Fruit fly (Drosophila melanogaster): ENCODE measurements around the gene Pex1.

- TF ChIP-seq CG15710 (tag; optimal IDR thresholded peaks at IDR 0.05) (no peak), CG32121 (GFP tag; IDR thresholded peaks at IDR 0.05) (peak; percentile 29; the same call in 1 of the 2 replicates), CG8301 (tag; optimal IDR thresholded peaks at IDR 0.05) (peak; percentile 18), fd96Ca (GFP tag; IDR thresholded peaks at IDR 0.05) (no peak), Pif1B (GFP tag; optimal IDR thresholded peaks at IDR 0.05) (no peak), D1 (tag; optimal IDR thresholded peaks at IDR 0.05) (peak; percentile 27), CG14655 (GFP tag; optimal IDR thresholded peaks at IDR 0.05) (no peak), CG9948 (tag; optimal IDR thresholded peaks at IDR 0.05) (no peak)
These were observed 18.5 kb upstream of the Pex1 start, which contains the start of the genes CG13484 and Frl for dm6 chr3L:14053073-14053643.

Data from whole organism, pupa.